Fruit fly (Drosophila melanogaster): ENCODE results near the gene wac.

wac gene

dm6 chr3L:246644-247199, 11.3 kb upstream of the wac start (continued):
- peak; percentile 37 for TF ChIP-seq CG32532 (GFP tag; IDR thresholded peaks at IDR 0.05)
- TF ChIP-seq B-H1 (GFP tag; IDR thresholded peaks at IDR 0.05), result no peak
- TF ChIP-seq Neu2 (GFP tag; optimal IDR thresholded peaks at IDR 0.05; ENCODE audit: borderline replicate concordance), result no peak
- 0 out of 3 replicates have a peak, but pooled peaks have one; percentile 50 for TF ChIP-seq CG2199 (GFP tag; IDR thresholded peaks at IDR 0.05)
- TF ChIP-seq Dip2 (GFP tag; IDR thresholded peaks at IDR 0.05), result no peak
- no peak for TF ChIP-seq Gsc (GFP tag; IDR thresholded peaks at IDR 0.05)
- no peak for TF ChIP-seq Doc3 (GFP tag; IDR thresholded peaks at IDR 0.05; ENCODE audit: partially characterized antibody)
- no peak for TF ChIP-seq Sry-β (GFP tag; optimal IDR thresholded peaks at IDR 0.05)
- peak; percentile 36 for TF ChIP-seq pb (GFP tag; optimal IDR thresholded peaks at IDR 0.05)
- peak; percentile 44 for TF ChIP-seq twi (tag; optimal IDR thresholded peaks at IDR 0.05)
- TF ChIP-seq CG13894 (tag; optimal IDR thresholded peaks at IDR 0.05), result no peak
- peak; percentile 56; the same call in 2 of the 3 replicates for TF ChIP-seq Mrtf (GFP tag; IDR thresholded peaks at IDR 0.05)
- TF ChIP-seq CG10274 (GFP tag; optimal IDR thresholded peaks at IDR 0.05), result no peak
- no peak for TF ChIP-seq Sox100B (GFP tag; optimal IDR thresholded peaks at IDR 0.05)
- TF ChIP-seq CG34422 (GFP tag; IDR thresholded peaks at IDR 0.05), result 0 out of 3 replicates have a peak, but pooled peaks have one; percentile 21
- no peak for TF ChIP-seq CG7372 (GFP tag; IDR thresholded peaks at IDR 0.05)
- TF ChIP-seq gsb-n (tag; optimal IDR thresholded peaks at IDR 0.05), result no peak
- peak; percentile 17 for TF ChIP-seq p53 (GFP tag; optimal IDR thresholded peaks at IDR 0.05)
- TF ChIP-seq pros (GFP tag; optimal IDR thresholded peaks at IDR 0.05), result no peak
- no peak for TF ChIP-seq kah (GFP tag; optimal IDR thresholded peaks at IDR 0.05)
- no peak for TF ChIP-seq trh (GFP tag; optimal IDR thresholded peaks at IDR 0.05)
- no peak for TF ChIP-seq danr (GFP tag; IDR thresholded peaks at IDR 0.05)
- peak; percentile 50 for TF ChIP-seq row (GFP tag; IDR thresholded peaks at IDR 0.05)
- TF ChIP-seq CG15696 (tag; optimal IDR thresholded peaks at IDR 0.05), result no peak
- no peak for TF ChIP-seq CG9215 (GFP tag; IDR thresholded peaks at IDR 0.05)
- TF ChIP-seq CG9727 (GFP tag; optimal IDR thresholded peaks at IDR 0.05), result peak; percentile 35
- TF ChIP-seq wdn (GFP tag; IDR thresholded peaks at IDR 0.05), result no peak
- TF ChIP-seq CG10267 (tag; optimal IDR thresholded peaks at IDR 0.05), result peak; percentile 64
- no peak for TF ChIP-seq CG6272 (GFP tag; IDR thresholded peaks at IDR 0.05)
- peak; percentile 85 for TF ChIP-seq cg (GFP tag; optimal IDR thresholded peaks at IDR 0.05)
- peak; percentile 53 for TF ChIP-seq Atf3 (GFP tag; optimal IDR thresholded peaks at IDR 0.05)
- no peak for TF ChIP-seq CG11696 (GFP tag; IDR thresholded peaks at IDR 0.05)
- no peak for TF ChIP-seq CG18262 (tag; optimal IDR thresholded peaks at IDR 0.05)
- no peak for TF ChIP-seq stc (GFP tag; IDR thresholded peaks at IDR 0.05)
- TF ChIP-seq caup (GFP tag; optimal IDR thresholded peaks at IDR 0.05; ENCODE audit: severe bottlenecking), result no peak
- peak; percentile 30 for TF ChIP-seq CG5245 (GFP tag; optimal IDR thresholded peaks at IDR 0.05)
- TF ChIP-seq tio (GFP tag; optimal IDR thresholded peaks at IDR 0.05), result no peak
- peak; percentile 49 for TF ChIP-seq Mes4 (GFP tag; optimal IDR thresholded peaks at IDR 0.05)
- peak; percentile 49 for TF ChIP-seq CG4854 (GFP tag; optimal IDR thresholded peaks at IDR 0.05)
- no peak for TF ChIP-seq CG4730 (GFP tag; IDR thresholded peaks at IDR 0.05)
- no peak; the same call in none of the 2 replicates for TF ChIP-seq CG11247 (GFP tag; IDR thresholded peaks at IDR 0.05)
- peak; percentile 15 for TF ChIP-seq nerfin-1 (tag; optimal IDR thresholded peaks at IDR 0.05)
- TF ChIP-seq CoRest (tag; optimal IDR thresholded peaks at IDR 0.05), result no peak
- TF ChIP-seq D19B (GFP tag; optimal IDR thresholded peaks at IDR 0.05), result no peak
- no peak for TF ChIP-seq CG15601 (tag; optimal IDR thresholded peaks at IDR 0.05)
- no peak for TF ChIP-seq Dfd (GFP tag; optimal IDR thresholded peaks at IDR 0.05)
- TF ChIP-seq CG15011 (GFP tag; optimal IDR thresholded peaks at IDR 0.05), result no peak
- TF ChIP-seq CG42726 (GFP tag; IDR thresholded peaks at IDR 0.05; ENCODE audit: partially characterized antibody), result peak; percentile 81
- TF ChIP-seq Dbx (GFP tag; IDR thresholded peaks at IDR 0.05), result peak; percentile 77; the same call in 2 of the 3 replicates
- no peak for TF ChIP-seq CG17568 (GFP tag; optimal IDR thresholded peaks at IDR 0.05)
- TF ChIP-seq CG7839 (tag; optimal IDR thresholded peaks at IDR 0.05), result no peak

All from whole organism, embryonic.